Worm (Caenorhabditis elegans) whole organism, L4 larva: ENCODE measurements around the gene Y54G2A.18.

ENCODE experiments used
- F26F4.8 ChIP-seq: fragments of 200-800 bp; sonication (Bioruptor generic); conservative IDR thresholded peaks from 2 replicates; pipeline ENCODE4 v1.3.6; 2022; ENCODE audit warnings: missing genetic modification characterization, missing compliant biosample characterization
- F37D6.2 ChIP-seq: sonication (generic microtip); optimal IDR thresholded peaks from 2 replicates; lab custom pipeline; 2016; ENCODE audit warnings: mild to moderate bottlenecking, missing genetic modification characterization, missing compliant biosample characterization
- T20F7.1 ChIP-seq: fragments of 200-800 bp; sonication (Bioruptor generic); optimal IDR thresholded peaks from 2 replicates; lab custom pipeline; 2018; ENCODE audit warnings: mild to moderate bottlenecking, missing genetic modification characterization, missing compliant biosample characterization
- T26A8.4 ChIP-seq: fragments of 200-800 bp; sonication (Bioruptor generic); IDR thresholded peaks from 2 replicates; pipeline ENCODE4 v1.3.6; 2022; ENCODE audit warnings: missing genetic modification characterization, missing compliant biosample characterization
- Y105C5A.15 ChIP-seq: fragments of 200-800 bp; sonication (Bioruptor generic); IDR thresholded peaks from 2 replicates; pipeline ENCODE4 v1.3.6; 2022; ENCODE audit warnings: missing genetic modification characterization, missing compliant biosample characterization
- Y48G9A.11 ChIP-seq: fragments of 200-800 bp; sonication (Bioruptor generic); IDR thresholded peaks from 2 replicates; pipeline ENCODE4 v1.3.6; 2022; ENCODE audit warnings: missing genetic modification reagents, missing genetic modification characterization, missing compliant biosample characterization
- ZK546.5 ChIP-seq, 2 experiments: sonication (generic microtip); optimal IDR thresholded peaks; 2 replicates each; lab custom pipeline; 2017; ENCODE audit warnings: missing biosample characterization in 2 of 2, missing genetic modification characterization in 2 of 2
- aha-1 ChIP-seq: fragments of 150-350 bp; peaks from one replicate; lab custom pipeline; 2014; ENCODE audit warnings: missing biosample characterization, missing genetic modification characterization
- ama-1 ChIP-seq: fragments of 150-350 bp; optimal IDR thresholded peaks from 2 replicates; lab custom pipeline; 2014; ENCODE audit warnings: inconsistent platforms, mixed read lengths
- arid-1 ChIP-seq: fragments of 200-800 bp; sonication (Bioruptor generic); conservative IDR thresholded peaks from 2 replicates; pipeline ENCODE4 v1.3.6; 2022; ENCODE audit warnings: missing genetic modification reagents, missing genetic modification characterization, missing compliant biosample characterization
- attf-4 ChIP-seq: sonication (generic microtip); optimal IDR thresholded peaks from 3 replicates; lab custom pipeline; 2017; ENCODE audit warnings: missing biosample characterization, missing genetic modification characterization
- ceh-20 ChIP-seq: fragments of 200-800 bp; sonication (Bioruptor generic); IDR thresholded peaks from 2 replicates; pipeline ENCODE4 v1.3.6; 2022; ENCODE audit warnings: missing genetic modification reagents, missing genetic modification characterization, missing compliant biosample characterization
- ceh-44 ChIP-seq: fragments of 200-800 bp; sonication (Bioruptor generic); IDR thresholded peaks from 2 replicates; pipeline ENCODE4 v1.3.6; 2022; ENCODE audit warnings: missing genetic modification reagents, missing genetic modification characterization, missing compliant biosample characterization
- ceh-62 ChIP-seq: sonication (generic microtip); optimal IDR thresholded peaks from 2 replicates; lab custom pipeline; 2017; ENCODE audit warnings: missing biosample characterization, missing genetic modification characterization
- ces-1 ChIP-seq: fragments of 150-350 bp; sonication (generic microtip); optimal IDR thresholded peaks from 4 replicates; lab custom pipeline; 2014; ENCODE audit warnings: missing biosample characterization, missing genetic modification reagents, missing genetic modification characterization
- daf-19 ChIP-seq: fragments of 200-800 bp; sonication (Bioruptor generic); conservative IDR thresholded peaks from 2 replicates; pipeline ENCODE4 v1.3.6; 2022; ENCODE audit warnings: missing genetic modification characterization, missing compliant biosample characterization
- dpl-1 ChIP-seq: fragments of 150-350 bp; optimal IDR thresholded peaks from 2 replicates; lab custom pipeline; 2014; ENCODE audit warnings: missing biosample characterization, missing genetic modification reagents, missing genetic modification characterization
- egl-43 ChIP-seq: fragments of 200-800 bp; sonication (Bioruptor generic); IDR thresholded peaks from 2 replicates; pipeline ENCODE4 v1.3.6; 2022; ENCODE audit warnings: missing genetic modification reagents, missing genetic modification characterization, missing compliant biosample characterization
- hmg-1.1 ChIP-seq: fragments of 200-800 bp; sonication (Bioruptor generic); IDR thresholded peaks from 2 replicates; pipeline ENCODE4 v1.3.6; 2022; ENCODE audit warnings: missing genetic modification reagents, missing genetic modification characterization, missing compliant biosample characterization
- jun-1 ChIP-seq: fragments of 150-350 bp; optimal IDR thresholded peaks from 2 replicates; lab custom pipeline; 2014; ENCODE audit warnings: missing biosample characterization, missing genetic modification reagents, missing genetic modification characterization
- lin-1 ChIP-seq: fragments of 200-800 bp; sonication (Bioruptor generic); IDR thresholded peaks from 2 replicates; pipeline ENCODE4 v1.3.6; 2022; ENCODE audit warnings: missing genetic modification reagents, missing genetic modification characterization, missing compliant biosample characterization
- lin-13 ChIP-seq: fragments of 150-350 bp; optimal IDR thresholded peaks from 2 replicates; lab custom pipeline; 2014; ENCODE audit warnings: missing biosample characterization, missing genetic modification reagents, missing genetic modification characterization
- lin-38 ChIP-seq: fragments of 200-800 bp; sonication (Bioruptor generic); IDR thresholded peaks from 2 replicates; pipeline ENCODE4 v1.3.6; 2022; ENCODE audit warnings: missing genetic modification reagents, missing genetic modification characterization, missing compliant biosample characterization
- lin-39 ChIP-seq: fragments of 150-350 bp; optimal IDR thresholded peaks from 2 replicates; lab custom pipeline; 2014; ENCODE audit warnings: missing biosample characterization, missing genetic modification reagents, missing genetic modification characterization
- lsy-2 ChIP-seq, 2 experiments: fragments of 150-350 bp in 1 of 2; sonication (generic microtip) in 1 of 2; optimal IDR thresholded peaks; 2 replicates each; lab custom pipeline; 2014 to 2017; ENCODE audit warnings: missing biosample characterization in 2 of 2, missing genetic modification characterization in 2 of 2
- madf-5 ChIP-seq, 2 experiments: fragments of 200-800 bp; sonication (Bioruptor generic); IDR thresholded peaks; 2 replicates each; pipeline ENCODE4 v1.3.6; 2022; ENCODE audit warnings: missing compliant biosample characterization in 2 of 2, missing genetic modification characterization in 2 of 2
- mdl-1 ChIP-seq, 2 experiments: fragments of 150-350 bp in 1 of 2; sonication (generic microtip) in 1 of 2; optimal IDR thresholded peaks; 2 replicates each; lab custom pipeline; 2014 to 2017; ENCODE audit warnings: missing biosample characterization in 2 of 2, missing genetic modification characterization in 2 of 2
- mdt-29 ChIP-seq: fragments of 200-800 bp; sonication (Bioruptor generic); IDR thresholded peaks from 2 replicates; pipeline ENCODE4 v1.3.6; 2022; ENCODE audit warnings: missing genetic modification reagents, missing genetic modification characterization, missing compliant biosample characterization
- mep-1 ChIP-seq: fragments of 150-350 bp; sonication (generic microtip); optimal IDR thresholded peaks from 3 replicates; lab custom pipeline; 2014; ENCODE audit warnings: missing biosample characterization, missing genetic modification characterization
- nhr-11 ChIP-seq: fragments of 150-350 bp; optimal IDR thresholded peaks from 2 replicates; lab custom pipeline; 2014; ENCODE audit warnings: missing biosample characterization, missing genetic modification characterization
- nhr-111 ChIP-seq: fragments of 200-800 bp; sonication (Bioruptor generic); optimal IDR thresholded peaks from 2 replicates; lab custom pipeline; 2018; ENCODE audit warnings: mild to moderate bottlenecking, missing genetic modification characterization, missing compliant biosample characterization
- nhr-25 ChIP-seq: sonication (generic microtip); optimal IDR thresholded peaks from 2 replicates; lab custom pipeline; 2017; ENCODE audit warnings: missing genetic modification characterization, mild to moderate bottlenecking, missing compliant biosample characterization, antibody characterized with exemption, moderate library complexity, borderline replicate concordance; ENCODE audit not compliant: insufficient read depth
- nhr-28 ChIP-seq: fragments of 150-350 bp; optimal IDR thresholded peaks from 2 replicates; lab custom pipeline; 2014; ENCODE audit warnings: missing biosample characterization, missing genetic modification characterization
- nhr-42 ChIP-seq: fragments of 200-800 bp; sonication (Bioruptor generic); IDR thresholded peaks from 2 replicates; pipeline ENCODE4 v1.3.6; 2022; ENCODE audit warnings: missing genetic modification characterization, missing compliant biosample characterization
- nhr-48 ChIP-seq: sonication (generic microtip); optimal IDR thresholded peaks from 2 replicates; lab custom pipeline; 2016; ENCODE audit warnings: mild to moderate bottlenecking, missing genetic modification characterization, missing compliant biosample characterization
- nhr-6 ChIP-seq: fragments of 150-350 bp; optimal IDR thresholded peaks from 2 replicates; lab custom pipeline; 2014; ENCODE audit warnings: missing biosample characterization, missing genetic modification characterization
- nhr-77 ChIP-seq: fragments of 150-350 bp; optimal IDR thresholded peaks from 2 replicates; lab custom pipeline; 2014; ENCODE audit warnings: missing biosample characterization, missing genetic modification characterization
- saeg-2 ChIP-seq: fragments of 200-800 bp; sonication (Bioruptor generic); IDR thresholded peaks from 2 replicates; pipeline ENCODE4 v1.3.6; 2022; ENCODE audit warnings: missing genetic modification reagents, missing genetic modification characterization, missing compliant biosample characterization
- set-16 ChIP-seq: fragments of 200-800 bp; sonication (Bioruptor generic); IDR thresholded peaks from 2 replicates; pipeline ENCODE4 v1.3.6; 2022; ENCODE audit warnings: missing genetic modification reagents, missing genetic modification characterization, missing compliant biosample characterization
- snpc-1.2 ChIP-seq: fragments of 200-800 bp; sonication (Bioruptor generic); IDR thresholded peaks from 2 replicates; pipeline ENCODE4 v1.3.6; 2022; ENCODE audit warnings: missing genetic modification reagents, missing genetic modification characterization, missing compliant biosample characterization
- snpc-4 ChIP-seq: fragments of 150-350 bp; optimal IDR thresholded peaks from 2 replicates; lab custom pipeline; 2014; ENCODE audit warnings: missing biosample characterization, missing genetic modification characterization
- unc-39 ChIP-seq: sonication (generic microtip); optimal IDR thresholded peaks from 2 replicates; lab custom pipeline; 2017; ENCODE audit warnings: missing biosample characterization, missing genetic modification characterization
- unc-62 ChIP-seq, 3 experiments: fragments of 150-350 bp in 1 of 3; sonication (generic microtip); optimal IDR thresholded peaks in 2 of 3; peaks in 1 of 3; 1 replicate in 1 of 3; 2 replicates in 2 of 3; lab custom pipeline; 2014 to 2017; ENCODE audit warnings: missing biosample characterization in 3 of 3, missing genetic modification characterization in 3 of 3, missing genetic modification reagents in 3 of 3, missing genotype in 1 of 3
- zag-1 ChIP-seq: fragments of 150-350 bp; optimal IDR thresholded peaks from 2 replicates; lab custom pipeline; 2014; ENCODE audit warnings: missing biosample characterization, missing genetic modification characterization
- zfp-3 ChIP-seq: fragments of 200-800 bp; sonication (Bioruptor generic); conservative IDR thresholded peaks from 2 replicates; pipeline ENCODE4 v1.3.6; 2022; ENCODE audit warnings: missing genetic modification reagents, missing genetic modification characterization, missing compliant biosample characterization
- zip-2 ChIP-seq: fragments of 150-350 bp; optimal IDR thresholded peaks from 2 replicates; lab custom pipeline; 2014; ENCODE audit warnings: missing biosample characterization, missing genetic modification characterization
- ztf-11 ChIP-seq: fragments of 150-350 bp; optimal IDR thresholded peaks from 2 replicates; lab custom pipeline; 2014; ENCODE audit warnings: missing biosample characterization, missing genetic modification characterization

Y54G2A.18 gene

DNA sequence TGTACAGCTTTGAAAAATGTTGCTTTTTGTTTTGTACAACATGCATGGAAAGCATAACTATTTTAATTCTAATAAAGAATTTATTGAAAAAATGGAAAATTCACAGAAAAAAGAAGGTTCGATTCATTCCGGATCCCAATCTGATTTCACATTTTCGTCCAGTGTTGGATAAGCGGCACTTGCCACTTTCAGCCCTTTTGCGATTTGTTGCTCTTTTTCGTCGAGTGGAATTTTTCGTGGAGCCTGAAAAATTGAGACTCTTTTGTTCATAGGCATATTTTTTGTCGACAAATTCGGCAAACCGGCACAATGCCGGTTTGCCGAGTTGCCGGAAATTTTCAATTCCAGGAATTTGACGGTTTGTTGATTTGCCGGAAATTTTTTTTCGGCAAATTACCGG lies 40.7 kb downstream of the Y54G2A.18 start:
- TF ChIP-seq F37D6.2 (tag; lab: Kevin White, UChicago) (no peak), aha-1 (tag; lab: Kevin White, UChicago) (peak; percentile 91), daf-19 (no peak), nhr-42 (GFP tag; lab: Robert Waterston, UW) (no peak), nhr-48 (tag; lab: Kevin White, UChicago) (no peak), unc-62 (GFP tag; optimal IDR thresholded peaks at IDR 0.05 in 1 of 2; lab: Kevin White, UChicago) (no peak), unc-62 (tag; optimal IDR thresholded peaks at IDR 0.05; lab: Kevin White, UChicago) (no peak), snpc-1.2 (GFP tag; lab: Robert Waterston, UW) (no peak), nhr-77 (tag; lab: Kevin White, UChicago) (no peak)

- TF ChIP-seq zip-2 (tag; lab: Kevin White, UChicago) (no peak), arid-1 (no peak), T26A8.4 (GFP tag; lab: Robert Waterston, UW) (no peak), saeg-2 (GFP tag; lab: Robert Waterston, UW) (no peak), ama-1 (no peak), attf-4 (no peak), zfp-3 (GFP tag; lab: Robert Waterston, UW) (no peak), unc-39 (tag; lab: Kevin White, UChicago) (no peak), zag-1 (tag; lab: Kevin White, UChicago) (no peak), nhr-28 (tag; lab: Kevin White, UChicago) (no peak), dpl-1 (GFP tag; lab: Kevin White, UChicago) (no peak), ces-1 (GFP tag; lab: Kevin White, UChicago) (no peak), hmg-1.1 (GFP tag; lab: Robert Waterston, UW) (no peak), nhr-25 (tag; lab: Kevin White, UChicago) (no peak), lin-1 (GFP tag; lab: Robert Waterston, UW) (no peak), nhr-48 (tag; lab: Kevin White, UChicago) (no peak)
Measured at ce11 chrIV:2850586-2850985, 41.7 kb downstream of the Y54G2A.18 start, which contains the start of gene clec-85. Gene clec-85 (plus strand): TSS chrIV:2850886.

DNA sequence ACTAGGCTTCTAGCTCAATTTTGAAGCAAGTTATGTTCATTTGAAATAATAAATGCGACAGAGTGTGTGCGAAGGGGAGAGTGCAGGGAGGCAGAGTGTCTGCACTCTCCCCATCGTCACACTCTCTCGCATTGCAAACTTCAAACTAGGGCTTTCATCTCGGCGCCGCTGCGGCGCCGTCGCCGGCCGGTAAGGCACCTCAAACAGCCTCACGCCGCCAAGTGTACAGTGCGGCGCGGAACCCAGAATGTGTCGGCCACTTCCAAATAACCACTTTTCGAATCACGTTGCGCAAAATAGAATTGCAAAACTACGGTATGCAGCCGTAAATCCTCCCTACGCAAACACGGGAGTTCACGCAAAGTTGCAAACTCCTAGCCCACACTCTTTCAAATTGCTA lies 43.0 kb downstream of the Y54G2A.18 start:
- TF ChIP-seq ceh-44 (GFP tag; lab: Robert Waterston, UW) (no peak), ZK546.5 (tag; optimal IDR thresholded peaks at IDR 0.05; lab: Kevin White, UChicago) (no peak), nhr-42 (GFP tag; lab: Robert Waterston, UW) (no peak), T20F7.1 (no peak), egl-43 (GFP tag; lab: Robert Waterston, UW) (0 out of 2 replicates have a peak, but pooled peaks have one; percentile 27), ceh-62 (tag; lab: Kevin White, UChicago) (no peak), ama-1 (no peak), nhr-111 (no peak), lin-13 (no peak), set-16 (GFP tag; lab: Robert Waterston, UW) (peak; percentile 77), T26A8.4 (GFP tag; lab: Robert Waterston, UW) (no peak), nhr-77 (tag; lab: Kevin White, UChicago) (no peak), madf-5 (GFP tag; IDR thresholded peaks at IDR 0.05; lab: Robert Waterston, UW) (no peak), lin-1 (GFP tag; lab: Robert Waterston, UW) (no peak), snpc-4 (tag; lab: Kevin White, UChicago) (no peak), ceh-20 (GFP tag; lab: Robert Waterston, UW) (no peak), ztf-11 (no peak), snpc-1.2 (GFP tag; lab: Robert Waterston, UW) (peak; percentile 31; the same call in 1 of the 2 replicates)

DNA sequence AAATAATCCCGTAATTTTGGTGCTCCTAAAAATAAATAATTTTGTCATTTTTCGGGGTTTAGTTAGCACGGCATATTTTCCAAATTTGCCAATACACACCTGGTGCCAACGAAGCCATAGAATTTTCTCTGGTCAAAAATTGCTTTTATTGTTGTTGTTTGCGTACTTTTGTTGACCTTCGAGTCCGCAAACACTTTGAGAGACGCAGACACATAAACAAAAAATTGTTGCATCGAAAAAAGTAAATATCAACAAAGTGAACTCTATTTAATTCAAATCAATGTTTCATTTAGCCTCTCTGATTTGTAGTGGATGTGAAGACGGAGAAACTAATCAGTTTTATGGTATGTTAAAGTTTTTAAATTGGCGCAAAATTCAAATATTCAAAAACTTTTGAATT lies 46.0 kb downstream of the Y54G2A.18 start, which contains the start of gene Y54G2A.40:
TSS of gene Y54G2A.40 (plus strand) at position 213 of the 400 bp plus-strand sequence.
- TF ChIP-seq mdt-29 (GFP tag; lab: Robert Waterston, UW) (no peak), nhr-11 (tag; lab: Kevin White, UChicago) (no peak), lin-38 (GFP tag; lab: Robert Waterston, UW) (peak; percentile 30; the same call in 1 of the 2 replicates), F26F4.8 (no peak), ZK546.5 (tag; optimal IDR thresholded peaks at IDR 0.05; lab: Kevin White, UChicago) (no peak), mdl-1 (tag; optimal IDR thresholded peaks at IDR 0.05; lab: Kevin White, UChicago) (no peak), lin-39 (tag; lab: Kevin White, UChicago) (no peak), snpc-4 (tag; lab: Kevin White, UChicago) (no peak), Y48G9A.11 (GFP tag; lab: Robert Waterston, UW) (no peak), nhr-42 (GFP tag; lab: Robert Waterston, UW) (no peak), dpl-1 (GFP tag; lab: Kevin White, UChicago) (peak; percentile 33), mep-1 (tag; lab: Kevin White, UChicago) (peak; percentile 14), lsy-2 (tag; optimal IDR thresholded peaks at IDR 0.05; lab: Kevin White, UChicago) (peak in 1 of 2 experiments; percentile 76), jun-1 (tag; lab: Kevin White, UChicago) (no peak), Y105C5A.15 (GFP tag; lab: Robert Waterston, UW) (no peak), zag-1 (tag; lab: Kevin White, UChicago) (no peak), nhr-6 (no peak)
